Fruit fly (Drosophila melanogaster) whole organism, embryonic: ENCODE results near the gene CG7634.

Experiments used
- CG16779 ChIP-seq: fragments of 200-800 bp; sonication (Bioruptor generic); IDR thresholded peaks from 2 replicates; pipeline ENCODE4 v1.3.6; 2022; ENCODE audit warnings: missing biosample characterization, missing genetic modification characterization
- CG7928 ChIP-seq: fragments of 200-800 bp; sonication (Bioruptor generic); optimal IDR thresholded peaks from 2 replicates; lab custom pipeline; 2017; ENCODE audit warnings: missing biosample characterization, mild to moderate bottlenecking, missing genetic modification characterization
- ara ChIP-seq: fragments of 200-800 bp; sonication (Bioruptor generic); IDR thresholded peaks from 2 replicates; pipeline ENCODE4 v1.3.6; 2022; ENCODE audit warnings: missing biosample characterization, missing genetic modification characterization
- prd ChIP-seq, 3 experiments: fragments of >200 bp in 2 of 3; fragments of 200-800 bp in 1 of 3; sonication (Bioruptor generic) in 1 of 3; optimal IDR thresholded peaks in 2 of 3; IDR thresholded peaks in 1 of 3; 2 replicates in 2 of 3; 3 replicates in 1 of 3; pipeline versions ENCODE4 v1.3.6 to Lab custom; 2017 to 2022; ENCODE audit warnings: missing biosample characterization in 1 of 3, missing genetic modification characterization in 1 of 3

DNA sequence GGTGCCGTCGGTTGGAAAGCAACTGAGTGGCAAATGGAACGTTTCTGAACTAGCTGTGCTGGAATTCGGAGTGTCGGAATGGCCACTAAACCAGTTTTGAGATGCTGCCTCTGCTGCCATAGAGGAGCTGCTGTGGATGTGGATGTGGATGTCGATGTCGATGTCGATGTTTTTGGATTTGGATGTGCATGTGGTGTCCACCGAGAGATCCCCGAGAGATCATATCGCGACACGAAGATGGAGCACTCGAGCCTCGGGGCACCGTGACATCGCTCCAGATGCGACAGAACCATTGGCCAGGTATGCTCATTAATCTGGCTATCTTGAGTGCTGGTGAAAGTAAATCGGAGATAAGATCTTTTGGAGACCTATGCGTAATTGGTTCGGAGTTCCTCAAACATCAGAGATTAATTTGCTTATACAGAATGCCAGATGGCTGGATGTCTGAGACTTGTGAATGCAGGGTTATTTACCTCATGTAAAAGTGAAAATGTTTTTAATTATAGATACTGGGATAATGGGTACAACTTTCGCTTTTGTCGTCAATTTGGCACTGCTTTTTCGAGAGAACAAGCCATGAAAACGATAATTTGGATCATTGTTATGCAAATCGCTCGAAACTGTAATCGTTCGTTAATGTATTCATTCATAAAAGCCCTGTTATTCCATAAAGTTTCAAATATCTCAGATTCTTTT is 6.9 kb upstream of the CG7634 start, which contains the start of gene CG7173:
- TF ChIP-seq CG7928 (GFP tag; lab: Kevin White, UChicago): no peak
- TF ChIP-seq prd (optimal IDR thresholded peaks at IDR 0.05; lab: Kevin White, UChicago): no peak
- TF ChIP-seq prd (GFP tag; IDR thresholded peaks at IDR 0.05; lab: Robert Waterston, UW): no peak
- TF ChIP-seq ara: no peak
- no peak for TF ChIP-seq CG16779 (GFP tag; lab: Robert Waterston, UW)
